Fruit fly (Drosophila melanogaster): ENCODE measurements around the gene CG31999.

The CG31999 gene

dm6 chr4:183681-184080, 43.9 kb downstream of the CG31999 start:
- TF ChIP-seq noc (tag; optimal IDR thresholded peaks at IDR 0.05): no peak

- TF ChIP-seq noc (tag; optimal IDR thresholded peaks at IDR 0.05): no peak
Measured at dm6 chr4:181639-182038, 45.9 kb downstream of the CG31999 start.

- no peak for TF ChIP-seq noc (tag; optimal IDR thresholded peaks at IDR 0.05)
Measured at dm6 chr4:180780-181179, 46.8 kb downstream of the CG31999 start.

dm6 chr4:179920-180261, 47.7 kb downstream of the CG31999 start:
- TF ChIP-seq noc (tag; optimal IDR thresholded peaks at IDR 0.05): no peak

dm6 chr4:179062-179919, 48.3 kb downstream of the CG31999 start, which contains the start of gene Arl4:
TSS of gene Arl4 (minus strand) at chr4:179389.
- TF ChIP-seq noc (tag; optimal IDR thresholded peaks at IDR 0.05): no peak

- no peak for TF ChIP-seq noc (tag; optimal IDR thresholded peaks at IDR 0.05)
Measured at dm6 chr4:175245-175644, 52.3 kb downstream of the CG31999 start, which contains the start of gene CG33978. TSS of gene CG33978 (minus strand) at chr4:175639.

dm6 chr4:174526-174925, 53.0 kb downstream of the CG31999 start:
- TF ChIP-seq noc (tag; optimal IDR thresholded peaks at IDR 0.05): no peak

dm6 chr4:167515-167914, 60.0 kb downstream of the CG31999 start:
- TF ChIP-seq noc (tag; optimal IDR thresholded peaks at IDR 0.05): no peak

dm6 chr4:165159-165558, 62.4 kb downstream of the CG31999 start:
- no peak for TF ChIP-seq noc (tag; optimal IDR thresholded peaks at IDR 0.05)

Data from whole organism, larva.